Worm (Caenorhabditis elegans): ENCODE data around the gene oac-58.

The oac-58 gene

DNA sequence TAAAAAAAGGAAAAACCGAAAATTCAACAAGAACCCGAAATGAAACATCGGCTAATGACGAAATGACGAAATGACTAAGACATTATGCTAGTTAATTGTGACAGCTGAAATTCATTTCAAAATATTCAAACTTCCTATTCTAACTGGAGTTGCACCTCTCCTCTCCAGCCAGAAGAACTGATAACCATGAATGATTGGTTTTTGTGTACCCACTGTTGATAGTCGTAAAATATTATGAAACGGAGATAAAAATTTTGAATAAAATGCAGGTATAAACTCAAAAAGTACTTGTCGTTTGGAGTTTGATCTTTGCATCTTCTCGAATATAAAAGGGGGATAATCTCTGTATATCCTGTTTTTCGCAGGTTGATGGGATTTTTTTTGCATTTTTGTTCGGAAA, 8.6 kb downstream of the oac-58 start:
- TF ChIP-seq scrt-1 (GFP tag; IDR thresholded peaks at IDR 0.05) (no peak), B0310.2 (tag; optimal IDR thresholded peaks at IDR 0.05) (no peak)

- no peak for TF ChIP-seq ets-7 (tag; optimal IDR thresholded peaks at IDR 0.05)
Observed at ce11 chrIV:12301161-12301560, 10.3 kb downstream of the oac-58 start, which contains the start of gene oac-59. Gene oac-59 (minus strand): TSS chrIV:12301261.

- 0 out of 2 replicates have a peak, but pooled peaks have one; percentile 19 for TF ChIP-seq pes-1 (GFP tag; IDR thresholded peaks at IDR 0.05)
Observed at ce11 chrIV:12294770-12295169, 16.7 kb downstream of the oac-58 start.

DNA sequence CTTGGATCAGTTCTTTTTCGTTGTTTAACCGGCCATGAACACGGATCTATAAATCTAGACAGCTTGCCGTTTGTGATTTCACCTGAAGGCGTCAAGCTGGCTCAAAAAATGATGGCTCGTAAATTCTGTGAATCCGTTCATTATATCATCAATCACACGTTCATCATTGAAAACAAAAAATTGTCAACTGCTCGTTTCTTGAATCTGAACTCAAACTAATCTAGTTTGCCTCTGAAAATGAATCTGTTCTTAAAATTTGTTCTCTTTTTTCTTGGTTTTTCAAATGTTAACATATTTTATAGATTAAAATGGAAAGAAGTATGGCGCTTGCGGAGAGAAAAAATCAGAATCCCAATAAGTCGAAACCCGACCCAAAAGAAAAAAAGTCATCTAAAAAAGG, 20.8 kb downstream of the oac-58 start, which contains the start of gene C42C1.8:
Gene C42C1.8 (plus strand): TSS at position 301 of the 400 bp plus-strand sequence.
- TF ChIP-seq hmg-4 (GFP tag; optimal IDR thresholded peaks at IDR 0.05) = no peak
- TF ChIP-seq ama-1 (optimal IDR thresholded peaks at IDR 0.05) = no peak
- no peak for TF ChIP-seq flt-1 (GFP tag; IDR thresholded peaks at IDR 0.05)
- no peak for TF ChIP-seq pes-1 (GFP tag; IDR thresholded peaks at IDR 0.05)
- TF ChIP-seq tra-4 (tag; optimal IDR thresholded peaks at IDR 0.05) = no peak
- no peak for TF ChIP-seq B0310.2 (tag; optimal IDR thresholded peaks at IDR 0.05)

- TF ChIP-seq sea-1 (GFP tag; conservative IDR thresholded peaks at IDR 0.05) (no peak), tbx-11 (GFP tag; IDR thresholded peaks at IDR 0.05) (no peak), ama-1 (optimal IDR thresholded peaks at IDR 0.05) (no peak), ceh-13 (GFP tag; optimal IDR thresholded peaks at IDR 0.05) (no peak), ceh-36 (tag; optimal IDR thresholded peaks at IDR 0.05) (no peak), flt-1 (GFP tag; IDR thresholded peaks at IDR 0.05) (no peak), hmbx-1 (tag; optimal IDR thresholded peaks at IDR 0.05) (no peak), B0310.2 (tag; optimal IDR thresholded peaks at IDR 0.05) (no peak), tra-4 (tag; optimal IDR thresholded peaks at IDR 0.05) (no peak), scrt-1 (GFP tag; IDR thresholded peaks at IDR 0.05) (no peak), hmg-4 (GFP tag; optimal IDR thresholded peaks at IDR 0.05) (no peak), tbx-37 (GFP tag; conservative IDR thresholded peaks at IDR 0.05) (no peak), pes-1 (GFP tag; IDR thresholded peaks at IDR 0.05) (no peak), aly-1 (tag; optimal IDR thresholded peaks at IDR 0.05) (no peak)
Observed at ce11 chrIV:12289149-12289548, 22.3 kb downstream of the oac-58 start, which contains the start of gene C42C1.9. Gene C42C1.9 (plus strand): TSS chrIV:12289449.

DNA sequence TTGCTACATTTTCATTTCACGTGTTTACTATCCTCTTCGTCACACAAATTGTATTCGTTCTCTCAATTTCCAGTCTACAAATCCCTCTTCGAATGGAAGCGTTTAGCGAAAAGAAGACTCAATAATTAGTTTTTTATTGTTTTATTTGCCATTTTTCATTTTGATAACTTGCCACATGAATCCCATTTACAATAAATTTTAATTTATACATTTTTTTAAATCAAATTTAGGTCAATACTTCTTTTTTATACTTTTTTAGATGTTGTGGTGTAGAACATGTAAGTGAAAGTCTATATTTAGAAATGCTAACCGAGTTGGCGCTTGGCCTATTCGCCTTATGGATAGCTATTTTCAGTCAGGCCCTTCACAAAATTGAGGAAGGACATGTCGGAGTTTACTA, 23.9 kb downstream of the oac-58 start, which contains the start of gene erl-1:
Gene erl-1 (plus strand): TSS at position 301 of the 400 bp plus-strand sequence.
- no peak for TF ChIP-seq tbx-37 (GFP tag; conservative IDR thresholded peaks at IDR 0.05)
- TF ChIP-seq ceh-36 (tag; optimal IDR thresholded peaks at IDR 0.05) = no peak
- TF ChIP-seq hmbx-1 (tag; optimal IDR thresholded peaks at IDR 0.05) = no peak
- no peak for TF ChIP-seq aly-1 (tag; optimal IDR thresholded peaks at IDR 0.05)
- no peak for TF ChIP-seq tra-4 (tag; optimal IDR thresholded peaks at IDR 0.05)
- TF ChIP-seq tbx-11 (GFP tag; IDR thresholded peaks at IDR 0.05) = no peak
- TF ChIP-seq B0310.2 (tag; optimal IDR thresholded peaks at IDR 0.05) = no peak
- TF ChIP-seq sea-1 (GFP tag; conservative IDR thresholded peaks at IDR 0.05) = no peak
- TF ChIP-seq scrt-1 (GFP tag; IDR thresholded peaks at IDR 0.05) = no peak
- TF ChIP-seq hmg-4 (GFP tag; optimal IDR thresholded peaks at IDR 0.05) = no peak
- TF ChIP-seq ama-1 (optimal IDR thresholded peaks at IDR 0.05) = no peak

DNA sequence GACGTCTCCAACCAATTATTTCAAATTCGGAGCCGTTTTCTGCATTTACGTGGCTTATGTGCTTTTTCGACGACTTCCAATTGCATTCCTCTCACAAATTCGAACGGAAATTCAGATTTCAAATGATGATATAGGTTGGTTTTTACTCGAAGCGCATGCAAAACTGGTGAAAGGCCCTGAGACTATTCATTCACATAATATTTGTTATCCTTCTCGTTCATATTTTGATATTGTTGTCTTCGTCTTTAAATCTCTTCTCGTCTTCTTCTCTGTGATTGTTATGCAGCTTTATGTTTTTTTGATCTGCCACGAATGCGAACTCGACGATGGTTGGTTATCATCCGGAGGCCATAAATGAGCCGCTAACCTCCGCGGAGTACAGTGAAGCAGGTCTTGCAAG, 28.6 kb downstream of the oac-58 start, which contains the start of gene hpo-12:
Gene hpo-12 (plus strand): TSS at position 301 of the 400 bp plus-strand sequence.
- TF ChIP-seq tbx-37 (GFP tag; conservative IDR thresholded peaks at IDR 0.05) (no peak), ama-1 (optimal IDR thresholded peaks at IDR 0.05) (no peak), scrt-1 (GFP tag; IDR thresholded peaks at IDR 0.05) (no peak), hmbx-1 (tag; optimal IDR thresholded peaks at IDR 0.05) (no peak), aly-1 (tag; optimal IDR thresholded peaks at IDR 0.05) (no peak), ceh-13 (GFP tag; optimal IDR thresholded peaks at IDR 0.05) (no peak), B0310.2 (tag; optimal IDR thresholded peaks at IDR 0.05) (no peak), pes-1 (GFP tag; IDR thresholded peaks at IDR 0.05) (no peak), ets-7 (tag; optimal IDR thresholded peaks at IDR 0.05) (no peak), tra-4 (tag; optimal IDR thresholded peaks at IDR 0.05) (no peak)

ce11 chrIV:12282157-12282789, 29.2 kb downstream of the oac-58 start, which contains the start of the genes C42C1.12 and C42C1.19:
Gene C42C1.12 (minus strand): TSS chrIV:12282207.
Gene C42C1.19 (plus strand): TSS chrIV:12282739.
- TF ChIP-seq pes-1 (GFP tag; IDR thresholded peaks at IDR 0.05) = no peak
- TF ChIP-seq hnd-1 (tag; optimal IDR thresholded peaks at IDR 0.05) = no peak
- no peak for TF ChIP-seq aly-1 (tag; optimal IDR thresholded peaks at IDR 0.05)
- TF ChIP-seq ceh-13 (GFP tag; optimal IDR thresholded peaks at IDR 0.05) = no peak
- TF ChIP-seq hmg-4 (GFP tag; optimal IDR thresholded peaks at IDR 0.05) = no peak

DNA sequence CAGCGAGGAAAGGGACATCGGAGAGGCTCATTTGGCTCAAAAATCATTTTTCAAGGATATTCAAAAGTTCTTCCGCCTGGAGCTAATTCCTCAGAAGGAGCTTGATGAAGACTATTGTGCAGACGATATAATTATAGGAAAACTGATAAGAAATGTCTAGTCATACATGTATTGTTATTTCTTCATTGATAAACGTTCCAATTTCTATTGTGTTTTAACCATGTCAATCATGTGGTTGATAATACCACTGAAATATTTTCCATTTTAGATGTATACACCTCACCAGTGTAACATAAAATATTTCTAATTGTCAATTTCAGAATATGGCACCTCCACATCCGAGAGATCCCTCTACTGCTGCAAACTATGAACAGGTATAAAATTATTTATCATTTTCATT, 32.2 kb downstream of the oac-58 start, which contains the start of gene ltah-1.1:
Gene ltah-1.1 (plus strand): TSS at position 283 of the 400 bp plus-strand sequence.
- TF ChIP-seq pes-1 (GFP tag; IDR thresholded peaks at IDR 0.05) (no peak), F13C5.2 (tag; optimal IDR thresholded peaks at IDR 0.05) (no peak), aly-1 (tag; optimal IDR thresholded peaks at IDR 0.05) (no peak), ceh-36 (tag; optimal IDR thresholded peaks at IDR 0.05) (no peak)

All from whole organism, early embryonic.